Fruit fly (Drosophila melanogaster): ENCODE data around the gene Tango5.

The Tango5 gene

dm6 chrX:10719280-10719679 is 44.9 kb downstream of the Tango5 start:
- TF ChIP-seq insv (optimal IDR thresholded peaks at IDR 0.05) (no peak), ttk (optimal IDR thresholded peaks at IDR 0.05) (no peak), psq (optimal IDR thresholded peaks at IDR 0.05) (no peak), Myc (optimal IDR thresholded peaks at IDR 0.05) (no peak), Sin3A (optimal IDR thresholded peaks at IDR 0.05) (no peak), h (optimal IDR thresholded peaks at IDR 0.05) (no peak)

- TF ChIP-seq psq (optimal IDR thresholded peaks at IDR 0.05) = no peak
- no peak for TF ChIP-seq h (optimal IDR thresholded peaks at IDR 0.05)
- TF ChIP-seq insv (optimal IDR thresholded peaks at IDR 0.05) = no peak
- TF ChIP-seq Myc (optimal IDR thresholded peaks at IDR 0.05) = no peak
- TF ChIP-seq Sin3A (optimal IDR thresholded peaks at IDR 0.05) = no peak
- no peak for TF ChIP-seq ttk (optimal IDR thresholded peaks at IDR 0.05)
Observed at dm6 chrX:10717869-10718268, 46.3 kb downstream of the Tango5 start.
